Worm (Caenorhabditis elegans) whole organism, late embryonic: ENCODE measurements around the gene D1044.6.

Experiments used
- F13H6.1 ChIP-seq: sonication (generic microtip); optimal IDR thresholded peaks from 2 replicates; lab custom pipeline; 2016; ENCODE audit warnings: missing genetic modification characterization, missing compliant biosample characterization
- elt-4 ChIP-seq: sonication (generic microtip); optimal IDR thresholded peaks from 2 replicates; lab custom pipeline; 2016; ENCODE audit warnings: missing genetic modification characterization, missing compliant biosample characterization

DNA sequence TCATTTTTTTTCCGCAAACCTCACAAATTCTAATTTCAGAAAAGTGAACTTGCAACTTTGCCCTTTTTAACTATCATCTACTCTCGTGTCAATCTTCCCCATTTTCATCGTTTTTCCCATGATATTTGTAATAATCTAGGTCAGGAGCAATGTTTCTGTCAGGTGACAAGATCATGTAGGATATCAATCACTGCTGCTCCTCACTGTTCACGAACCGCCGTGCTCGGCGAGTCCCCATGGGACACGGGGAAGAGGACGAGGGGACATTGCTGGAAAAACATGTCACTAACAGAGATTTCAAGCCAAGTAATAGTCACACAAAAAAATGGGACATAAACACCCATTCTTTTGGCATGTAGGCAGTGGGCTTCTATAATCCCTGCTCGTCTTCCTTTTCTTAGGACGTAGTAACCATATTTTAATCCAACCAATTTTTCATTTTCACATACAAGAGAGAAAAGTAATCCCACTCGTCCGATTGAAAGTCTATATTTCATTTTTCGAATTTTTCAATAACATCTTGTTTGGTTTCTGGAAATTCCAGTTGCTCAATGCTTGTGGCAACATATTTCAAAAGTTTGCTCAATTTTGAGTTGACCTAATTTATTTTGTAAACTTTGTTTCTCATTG, 28.0 kb upstream of the D1044.6 start:
- no peak for TF ChIP-seq elt-4 (tag; lab: Kevin White, UChicago)
- TF ChIP-seq F13H6.1 (tag; lab: Kevin White, UChicago), result no peak
